Worm (Caenorhabditis elegans) whole organism, L4/young adult: ENCODE measurements around the gene kgb-1.

Source experiments
- W03F9.2 ChIP-seq: fragments of 150-350 bp; optimal IDR thresholded peaks from 2 replicates; lab custom pipeline; 2014; ENCODE audit warnings: missing biosample characterization, missing genetic modification characterization
- dao-5 ChIP-seq: sonication (generic microtip); optimal IDR thresholded peaks from 2 replicates; lab custom pipeline; 2016; ENCODE audit warnings: missing genotype, missing genetic modification characterization, moderate library complexity, missing compliant biosample characterization
- him-1 ChIP-seq: sonication (generic microtip); optimal IDR thresholded peaks from 2 replicates; lab custom pipeline; 2016; ENCODE audit warnings: missing genotype, missing genetic modification reagents, missing genetic modification characterization, missing compliant biosample characterization

DNA sequence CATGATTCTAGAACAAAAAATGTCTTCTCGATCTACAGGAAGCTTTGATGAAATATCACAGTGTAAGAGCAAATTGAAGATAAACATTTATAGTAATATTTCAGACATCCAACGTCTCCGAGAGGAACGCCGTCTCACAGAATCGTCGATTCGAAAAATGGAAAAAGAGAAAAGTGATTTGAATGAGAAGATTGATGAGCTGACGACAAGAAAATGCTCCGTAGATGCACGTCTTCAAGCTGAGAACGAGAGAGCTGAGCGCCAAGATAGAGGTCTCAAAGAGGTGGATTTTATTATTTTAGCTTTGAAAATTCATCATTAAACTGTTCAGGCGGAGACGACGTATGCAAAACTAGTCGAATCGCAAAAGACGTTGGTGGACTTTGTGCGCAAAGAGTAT is 21.8 kb downstream of the kgb-1 start, which contains the start of gene ssna-1:
- TF ChIP-seq him-1 (tag; lab: Kevin White, UChicago) (no peak), dao-5 (tag; lab: Kevin White, UChicago) (no peak), W03F9.2 (no peak)
